Fruit fly (Drosophila melanogaster) whole organism, embryonic: ENCODE results near the gene jv.

Experiments
- Ada2b ChIP-seq: fragments of 200-800 bp; sonication (Bioruptor generic); IDR thresholded peaks from 2 replicates; pipeline ENCODE4 v1.3.6; 2022; ENCODE audit warnings: missing biosample characterization, missing genetic modification characterization
- Atf3 ChIP-seq: fragments of 200-800 bp; sonication (Bioruptor generic); optimal IDR thresholded peaks from 3 replicates; lab custom pipeline; 2016; ENCODE audit warnings: missing biosample characterization, missing genetic modification characterization
- B-H1 ChIP-seq: fragments of 200-800 bp; sonication (Bioruptor generic); IDR thresholded peaks from 3 replicates; pipeline ENCODE4 v1.3.6; 2022; ENCODE audit warnings: missing biosample characterization, missing genetic modification characterization
- Bteb2 ChIP-seq: fragments of 200-800 bp; sonication (Bioruptor generic); optimal IDR thresholded peaks from 2 replicates; lab custom pipeline; 2016; ENCODE audit warnings: missing biosample characterization, missing genetic modification characterization
- CG10274 ChIP-seq: fragments of 200-800 bp; sonication (Bioruptor generic); optimal IDR thresholded peaks from 3 replicates; lab custom pipeline; 2017; ENCODE audit warnings: missing biosample characterization, mild to moderate bottlenecking, missing genetic modification characterization
- CG11093 ChIP-seq: fragments of 200-800 bp; sonication (Bioruptor generic); IDR thresholded peaks from 3 replicates; pipeline ENCODE4 v1.3.6; 2022; ENCODE audit warnings: missing biosample characterization, missing genetic modification characterization
- CG13424 ChIP-seq: fragments of 200-800 bp; sonication (Bioruptor generic); optimal IDR thresholded peaks from 2 replicates; lab custom pipeline; 2019; ENCODE audit warnings: missing biosample characterization, mild to moderate bottlenecking, missing genetic modification characterization, moderate library complexity
- CG14965 ChIP-seq: fragments of 200-800 bp; sonication (Bioruptor generic); optimal IDR thresholded peaks from 2 replicates; lab custom pipeline; 2016; ENCODE audit warnings: missing biosample characterization, missing genetic modification characterization, borderline replicate concordance
- CG15269 ChIP-seq: fragments of 200-800 bp; sonication (Bioruptor generic); optimal IDR thresholded peaks from 2 replicates; lab custom pipeline; 2018; ENCODE audit warnings: missing biosample characterization, mild to moderate bottlenecking, missing genetic modification characterization, moderate library complexity
- CG15479 ChIP-seq: fragments of 200-800 bp; sonication (Bioruptor generic); optimal IDR thresholded peaks from 3 replicates; lab custom pipeline; 2019; ENCODE audit warnings: missing biosample characterization, mild to moderate bottlenecking, missing genetic modification characterization, moderate library complexity
- CG18619 ChIP-seq: fragments of 200-800 bp; sonication (Bioruptor generic); optimal IDR thresholded peaks from 3 replicates; lab custom pipeline; 2017; ENCODE audit warnings: missing biosample characterization, mild to moderate bottlenecking, missing genetic modification characterization
- CG2129 ChIP-seq: fragments of 200-800 bp; sonication (Bioruptor generic); IDR thresholded peaks from 2 replicates; pipeline ENCODE4 v1.3.6; 2022; ENCODE audit warnings: missing biosample characterization, missing genetic modification characterization; ENCODE audit not compliant: partially characterized antibody
- CG2712 ChIP-seq: fragments of 200-800 bp; optimal IDR thresholded peaks from 3 replicates; lab custom pipeline; 2019; ENCODE audit warnings: missing biosample characterization, mild to moderate bottlenecking, missing genetic modification characterization, moderate library complexity
- CG30020 ChIP-seq: fragments of 200-800 bp; optimal IDR thresholded peaks from 2 replicates; lab custom pipeline; 2019; ENCODE audit warnings: missing biosample characterization, mild to moderate bottlenecking, missing genetic modification characterization, moderate library complexity
- CG31224 ChIP-seq: fragments of 200-800 bp; sonication (Bioruptor generic); IDR thresholded peaks from 2 replicates; pipeline ENCODE4 v1.3.6; 2022; ENCODE audit warnings: missing biosample characterization, missing genetic modification characterization
- CG3281 ChIP-seq: fragments of 200-800 bp; sonication (Bioruptor generic); optimal IDR thresholded peaks from 3 replicates; lab custom pipeline; 2017; ENCODE audit warnings: missing biosample characterization, mild to moderate bottlenecking, missing genetic modification characterization
- CG34376 ChIP-seq: fragments of 200-800 bp; sonication (Bioruptor generic); optimal IDR thresholded peaks from 2 replicates; lab custom pipeline; 2018; ENCODE audit warnings: missing biosample characterization, mild to moderate bottlenecking, missing genetic modification characterization
- CG3726 ChIP-seq: fragments of 200-800 bp; sonication (Bioruptor generic); IDR thresholded peaks from 3 replicates; pipeline ENCODE4, ENCODE4 v1.3.6; 2022; ENCODE audit warnings: missing biosample characterization, missing genetic modification characterization
- CG6272 ChIP-seq: fragments of 200-800 bp; sonication (Bioruptor generic); IDR thresholded peaks from 2 replicates; pipeline ENCODE4 v1.3.6; 2022; ENCODE audit warnings: missing biosample characterization, missing genetic modification characterization
- CG6813 ChIP-seq: fragments of 200-800 bp; sonication (Bioruptor generic); optimal IDR thresholded peaks from 2 replicates; lab custom pipeline; 2017; ENCODE audit warnings: missing biosample characterization, missing genetic modification characterization, mild to moderate bottlenecking, moderate library complexity, missing genetic modification reagents
- CG7928 ChIP-seq: fragments of 200-800 bp; sonication (Bioruptor generic); optimal IDR thresholded peaks from 2 replicates; lab custom pipeline; 2017; ENCODE audit warnings: missing biosample characterization, mild to moderate bottlenecking, missing genetic modification characterization
- CG9932 ChIP-seq: fragments of 200-800 bp; sonication (Bioruptor generic); IDR thresholded peaks from 2 replicates; pipeline ENCODE4 v1.3.6; 2022; ENCODE audit warnings: missing biosample characterization, missing genetic modification characterization
- Chrac-16 ChIP-seq: fragments of 200-800 bp; sonication (Bioruptor generic); optimal IDR thresholded peaks from 3 replicates; lab custom pipeline; 2016; ENCODE audit warnings: missing biosample characterization, missing genetic modification characterization
- Dad ChIP-seq: fragments of 200-800 bp; sonication (Bioruptor generic); optimal IDR thresholded peaks from 3 replicates; lab custom pipeline; 2016; ENCODE audit warnings: missing biosample characterization, missing genetic modification characterization
- Dfd ChIP-seq, 2 experiments: fragments of >200 bp; optimal IDR thresholded peaks; 2 replicates each; lab custom pipeline; 2017; ENCODE audit warnings: missing biosample characterization in 2 of 2, missing genetic modification characterization in 2 of 2
- Eip74EF ChIP-seq, 2 experiments: fragments of 200-800 bp in 1 of 2; fragments of >200 bp in 1 of 2; sonication (Bioruptor generic) in 1 of 2; optimal IDR thresholded peaks; 2 replicates each; lab custom pipeline; 2017 to 2019; ENCODE audit warnings: missing biosample characterization in 2 of 2, missing genetic modification characterization in 2 of 2, mild to moderate bottlenecking in 1 of 2, moderate library complexity in 1 of 2
- H15 ChIP-seq: fragments of 200-800 bp; sonication (Bioruptor generic); IDR thresholded peaks from 3 replicates; pipeline ENCODE4 v1.3.6; 2022; ENCODE audit warnings: missing biosample characterization, missing genetic modification characterization
- HHEX ChIP-seq: fragments of 200-800 bp; sonication (Bioruptor generic); optimal IDR thresholded peaks from 3 replicates; lab custom pipeline; 2017; ENCODE audit warnings: missing biosample characterization, mild to moderate bottlenecking, missing genetic modification characterization, missing genetic modification reagents
- Jarid2 ChIP-seq: fragments of 200-800 bp; sonication (Bioruptor generic); optimal IDR thresholded peaks from 3 replicates; lab custom pipeline; 2017; ENCODE audit warnings: mild to moderate bottlenecking, missing biosample characterization, missing genetic modification reagents, missing genetic modification characterization
- MBD-R2 ChIP-seq: fragments of 200-800 bp; sonication (Bioruptor generic); IDR thresholded peaks from 2 replicates; pipeline ENCODE4 v1.3.6; 2022; ENCODE audit warnings: missing biosample characterization, missing genetic modification characterization
- Pdp1 ChIP-seq, 2 experiments: fragments of 200-800 bp; sonication (Bioruptor generic); optimal IDR thresholded peaks; 3 replicates each; lab custom pipeline; 2016; ENCODE audit warnings: missing biosample characterization in 2 of 2, missing genetic modification characterization in 2 of 2, mild to moderate bottlenecking in 1 of 2, moderate library complexity in 1 of 2
- Rx ChIP-seq: fragments of 200-800 bp; sonication (Bioruptor generic); IDR thresholded peaks from 2 replicates; pipeline ENCODE4 v1.3.6; 2022; ENCODE audit warnings: missing biosample characterization, missing genetic modification characterization
- al ChIP-seq: fragments of 200-800 bp; sonication (Bioruptor generic); IDR thresholded peaks from 2 replicates; pipeline ENCODE4 v1.3.6; 2022; ENCODE audit warnings: missing biosample characterization, missing genetic modification characterization
- ash1 ChIP-seq: fragments of 200-800 bp; sonication (Bioruptor generic); optimal IDR thresholded peaks from 2 replicates; lab custom pipeline; 2018; ENCODE audit warnings: missing biosample characterization, mild to moderate bottlenecking, missing genetic modification characterization
- bbx ChIP-seq: fragments of 200-800 bp; sonication (Bioruptor generic); IDR thresholded peaks from 2 replicates; pipeline ENCODE4 v1.3.6; 2022; ENCODE audit warnings: missing biosample characterization, missing genetic modification characterization; ENCODE audit not compliant: partially characterized antibody
- cas ChIP-seq: fragments of 200-800 bp; sonication (Bioruptor generic); IDR thresholded peaks from 2 replicates; pipeline ENCODE4 v1.3.6; 2022; ENCODE audit warnings: missing biosample characterization, missing genetic modification characterization
- dysf ChIP-seq: fragments of 200-800 bp; sonication (Bioruptor generic); IDR thresholded peaks from 3 replicates; pipeline ENCODE4 v1.3.6; 2022; ENCODE audit warnings: missing biosample characterization, missing genetic modification characterization
- ems ChIP-seq: fragments of 200-800 bp; sonication (Bioruptor generic); optimal IDR thresholded peaks from 3 replicates; lab custom pipeline; 2016; ENCODE audit warnings: missing biosample characterization, missing genetic modification characterization
- gt ChIP-seq: fragments of 200-800 bp; sonication (Bioruptor generic); IDR thresholded peaks from 2 replicates; pipeline ENCODE4 v1.3.6; 2022; ENCODE audit warnings: missing biosample characterization, missing genetic modification characterization
- ham ChIP-seq: fragments of 200-800 bp; sonication (Bioruptor generic); IDR thresholded peaks from 2 replicates; pipeline ENCODE4 v1.3.6; 2022; ENCODE audit warnings: missing biosample characterization, missing genetic modification characterization
- jigr1 ChIP-seq: fragments of 200-800 bp; sonication (Bioruptor generic); IDR thresholded peaks from 3 replicates; pipeline ENCODE4 v1.3.6; 2022; ENCODE audit warnings: missing biosample characterization, missing genetic modification characterization
- jumu ChIP-seq: fragments of 200-800 bp; sonication (Bioruptor generic); optimal IDR thresholded peaks from 3 replicates; lab custom pipeline; 2016; ENCODE audit warnings: missing biosample characterization, missing genetic modification characterization
- lola ChIP-seq, 3 experiments: fragments of >200 bp in 2 of 3; fragments of 200-800 bp in 1 of 3; sonication (Bioruptor generic) in 1 of 3; optimal IDR thresholded peaks; 2 replicates each; lab custom pipeline; 2017 to 2019; ENCODE audit warnings: missing biosample characterization in 3 of 3, missing genetic modification characterization in 3 of 3, mild to moderate bottlenecking in 1 of 3, moderate library complexity in 1 of 3
- luna ChIP-seq: fragments of 200-800 bp; sonication (Bioruptor generic); optimal IDR thresholded peaks from 2 replicates; lab custom pipeline; 2016; ENCODE audit warnings: missing biosample characterization, missing genetic modification characterization
- prd ChIP-seq, 3 experiments: fragments of >200 bp in 2 of 3; fragments of 200-800 bp in 1 of 3; sonication (Bioruptor generic) in 1 of 3; optimal IDR thresholded peaks in 2 of 3; IDR thresholded peaks in 1 of 3; 2 replicates in 2 of 3; 3 replicates in 1 of 3; pipeline versions ENCODE4 v1.3.6 to Lab custom; 2017 to 2022; ENCODE audit warnings: missing biosample characterization in 1 of 3, missing genetic modification characterization in 1 of 3
- trh ChIP-seq: fragments of 200-800 bp; sonication (Bioruptor generic); optimal IDR thresholded peaks from 2 replicates; lab custom pipeline; 2016; ENCODE audit warnings: missing biosample characterization, missing genetic modification characterization
- tup ChIP-seq: fragments of 200-800 bp; sonication (Bioruptor generic); optimal IDR thresholded peaks from 2 replicates; lab custom pipeline; 2016; ENCODE audit warnings: missing biosample characterization, mild to moderate bottlenecking, missing genetic modification characterization, moderate library complexity
- unpg ChIP-seq: fragments of 200-800 bp; sonication (Bioruptor generic); optimal IDR thresholded peaks from 3 replicates; lab custom pipeline; 2018; ENCODE audit warnings: missing biosample characterization, mild to moderate bottlenecking, missing genetic modification characterization, moderate library complexity
- usp ChIP-seq: fragments of >200 bp; optimal IDR thresholded peaks from 2 replicates; lab custom pipeline; 2017; ENCODE audit warnings: missing biosample characterization, missing genetic modification characterization

jv gene

dm6 chr3L:6608884-6609552, 19.7 kb upstream of the jv start, which contains the start of gene axed (continued):
- peak; percentile 47 for TF ChIP-seq HHEX
- peak; percentile 18 for TF ChIP-seq CG34376 (GFP tag; lab: Kevin White, UChicago)
- no peak for TF ChIP-seq CG11093 (GFP tag; lab: Robert Waterston, UW)
- TF ChIP-seq trh (GFP tag; lab: Kevin White, UChicago): no peak
- no peak for TF ChIP-seq CG31224 (GFP tag; lab: Robert Waterston, UW)
- no peak for TF ChIP-seq MBD-R2 (GFP tag; lab: Robert Waterston, UW)
- TF ChIP-seq Dfd (GFP tag; optimal IDR thresholded peaks at IDR 0.05; lab: Kevin White, UChicago): no peak
- no peak for TF ChIP-seq Jarid2 (GFP tag; lab: Kevin White, UChicago)
- TF ChIP-seq CG2712 (tag; lab: Kevin White, UChicago): no peak
- no peak for TF ChIP-seq bbx (GFP tag; lab: Robert Waterston, UW)
- TF ChIP-seq CG9932: 0 out of 2 replicates have a peak, but pooled peaks have one; percentile 11
- TF ChIP-seq cas (GFP tag; lab: Robert Waterston, UW): no peak
- TF ChIP-seq gt (GFP tag; lab: Robert Waterston, UW): no peak
- TF ChIP-seq CG6813: no peak
- no peak for TF ChIP-seq CG10274 (GFP tag; lab: Kevin White, UChicago)
- no peak for TF ChIP-seq Bteb2 (GFP tag; lab: Kevin White, UChicago)
- TF ChIP-seq B-H1: no peak
- no peak for TF ChIP-seq Atf3 (GFP tag; lab: Kevin White, UChicago)
- TF ChIP-seq CG14965 (GFP tag; lab: Kevin White, UChicago): no peak
- no peak for TF ChIP-seq Eip74EF (GFP tag; optimal IDR thresholded peaks at IDR 0.05; lab: Kevin White, UChicago)
- TF ChIP-seq usp: no peak
- TF ChIP-seq dysf (GFP tag; lab: Robert Waterston, UW): peak; percentile 37; the same call in 1 of the 3 replicates
- no peak for TF ChIP-seq Dad (GFP tag; lab: Kevin White, UChicago)
- TF ChIP-seq luna (GFP tag; lab: Kevin White, UChicago): no peak
- no peak for TF ChIP-seq CG15479
- TF ChIP-seq lola (GFP tag; optimal IDR thresholded peaks at IDR 0.05; lab: Kevin White, UChicago): no peak
- no peak for TF ChIP-seq Rx (GFP tag; lab: Robert Waterston, UW)
- TF ChIP-seq H15: no peak
- TF ChIP-seq CG15269: no peak
- no peak for TF ChIP-seq ham (GFP tag; lab: Robert Waterston, UW)
- TF ChIP-seq CG30020 (tag; lab: Kevin White, UChicago): no peak
- TF ChIP-seq Ada2b (GFP tag; lab: Robert Waterston, UW): peak; percentile 40; the same call in 1 of the 2 replicates
- TF ChIP-seq CG3281: peak; percentile 60
- no peak for TF ChIP-seq ash1 (GFP tag; lab: Kevin White, UChicago)
- TF ChIP-seq unpg (GFP tag; lab: Kevin White, UChicago): no peak
- TF ChIP-seq CG18619: peak; percentile 22
- TF ChIP-seq al: peak; percentile 17; the same call in 1 of the 2 replicates
- no peak for TF ChIP-seq prd (optimal IDR thresholded peaks at IDR 0.05; lab: Kevin White, UChicago)
- peak; percentile 55 for TF ChIP-seq prd (GFP tag; IDR thresholded peaks at IDR 0.05; lab: Robert Waterston, UW)
- TF ChIP-seq ems: peak; percentile 33
- no peak for TF ChIP-seq tup (GFP tag; lab: Kevin White, UChicago)
- TF ChIP-seq jumu: no peak
- no peak for TF ChIP-seq CG6272 (GFP tag; lab: Robert Waterston, UW)
- peak; percentile 2 for TF ChIP-seq CG13424 (tag; lab: Kevin White, UChicago)
- no peak for TF ChIP-seq Chrac-16
- TF ChIP-seq CG7928 (GFP tag; lab: Kevin White, UChicago): no peak
- TF ChIP-seq CG3726 (GFP tag; lab: Robert Waterston, UW): no peak
- TF ChIP-seq CG2129 (GFP tag; lab: Robert Waterston, UW): no peak
- no peak for TF ChIP-seq jigr1 (GFP tag; lab: Robert Waterston, UW)
- TF ChIP-seq Pdp1 (GFP tag; optimal IDR thresholded peaks at IDR 0.05; lab: Kevin White, UChicago): peak in 1 of 2 experiments; percentile 23
